Fruit fly (Drosophila melanogaster) whole organism: ENCODE data around the gene Acyp2.

Source experiments
- EcR ChIP-seq, 2 experiments: fragments of >200 bp; optimal IDR thresholded peaks; 2 replicates each; lab custom pipeline; 2017; ENCODE audit warnings: missing biosample characterization in 2 of 2, missing genetic modification characterization in 2 of 2, missing genetic modification reagents in 2 of 2
- pan ChIP-seq: fragments of >200 bp; optimal IDR thresholded peaks from 2 replicates; lab custom pipeline; 2017
- psq ChIP-seq: fragments of >200 bp; optimal IDR thresholded peaks from 2 replicates; lab custom pipeline; 2017

DNA sequence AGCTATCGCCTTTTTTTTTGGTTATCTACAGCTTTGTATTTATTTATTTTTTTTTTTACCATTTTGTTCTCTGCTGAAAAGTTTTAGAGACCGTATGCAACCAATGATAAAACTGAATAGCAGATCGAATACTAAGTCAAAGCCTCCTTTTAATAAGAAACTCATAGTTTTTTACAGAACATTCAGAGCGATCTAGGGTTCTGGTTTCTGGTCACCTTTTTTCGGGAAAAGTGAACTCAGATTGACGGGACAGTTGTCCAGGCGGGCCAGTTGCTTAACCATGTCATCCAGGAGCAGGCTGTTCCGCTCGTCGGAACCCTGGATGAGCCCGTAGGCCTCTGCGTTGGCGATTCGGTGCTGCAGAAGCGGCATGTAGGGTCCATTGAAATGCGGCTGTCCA is 40.8 kb downstream of the Acyp2 start, which contains the start of gene CG43318:
- TF ChIP-seq psq (lab: Kevin White, UChicago) = no peak
- TF ChIP-seq EcR (GFP tag; optimal IDR thresholded peaks at IDR 0.05; lab: Kevin White, UChicago) = no peak
- no peak for TF ChIP-seq pan
